Worm (Caenorhabditis elegans) whole organism, late embryonic: Measurements from ENCODE around the gene K06A9.2.

Experiments used
- C38D4.7 ChIP-seq: fragments of 200-800 bp; sonication (Bioruptor generic); optimal IDR thresholded peaks from 2 replicates; lab custom pipeline; 2018; ENCODE audit warnings: mild to moderate bottlenecking, missing genetic modification characterization, moderate library complexity, missing compliant biosample characterization
- K02D7.2 ChIP-seq: sonication (generic microtip); optimal IDR thresholded peaks from 2 replicates; lab custom pipeline; 2017; ENCODE audit warnings: mild to moderate bottlenecking, missing genetic modification characterization, missing compliant biosample characterization
- ahr-1 ChIP-seq: sonication (generic microtip); optimal IDR thresholded peaks from 2 replicates; lab custom pipeline; 2016; ENCODE audit warnings: missing genetic modification characterization, missing compliant biosample characterization
- fkh-10 ChIP-seq: fragments of 150-350 bp; optimal IDR thresholded peaks from 2 replicates; lab custom pipeline; 2014; ENCODE audit warnings: missing biosample characterization, missing genetic modification reagents, missing genetic modification characterization
- hlh-30 ChIP-seq: sonication (generic microtip); optimal IDR thresholded peaks from 2 replicates; lab custom pipeline; 2017; ENCODE audit warnings: antibody characterized with exemption, missing genetic modification characterization, missing compliant biosample characterization; ENCODE audit not compliant: insufficient read depth
- pag-3 ChIP-seq: sonication (generic microtip); optimal IDR thresholded peaks from 2 replicates; lab custom pipeline; 2016; ENCODE audit warnings: missing compliant biosample characterization, missing genetic modification characterization, borderline replicate concordance
- pha-4 ChIP-seq: fragments of 150-350 bp; optimal IDR thresholded peaks from 2 replicates; lab custom pipeline; 2018; ENCODE audit warnings: missing biosample characterization, missing genetic modification reagents, missing genetic modification characterization
- pqm-1 ChIP-seq: sonication (generic microtip); optimal IDR thresholded peaks from 2 replicates; lab custom pipeline; 2016; ENCODE audit warnings: missing genetic modification characterization, missing compliant biosample characterization
- syd-9 ChIP-seq: sonication (generic microtip); optimal IDR thresholded peaks from 2 replicates; lab custom pipeline; 2016; ENCODE audit warnings: mild to moderate bottlenecking, missing genetic modification characterization, moderate library complexity, missing compliant biosample characterization

ce11 chrX:1512307-1512706 is 23.9 kb upstream of the K06A9.2 start:
- TF ChIP-seq pag-3 (tag; lab: Kevin White, UChicago) = no peak
- TF ChIP-seq hlh-30 (tag; lab: Kevin White, UChicago) = no peak
- TF ChIP-seq C38D4.7 (GFP tag; lab: Kevin White, UChicago) = no peak
- TF ChIP-seq ahr-1 (tag; lab: Kevin White, UChicago) = no peak
- TF ChIP-seq K02D7.2 (tag; lab: Kevin White, UChicago) = no peak
- TF ChIP-seq pqm-1 = no peak
- TF ChIP-seq pha-4 (tag; lab: Kevin White, UChicago) = no peak
- no peak for TF ChIP-seq syd-9
- no peak for TF ChIP-seq fkh-10 (GFP tag; lab: Kevin White, UChicago)
